Worm (Caenorhabditis elegans): ENCODE data around the gene mrp-3.
A peak's percentile ranks its signal among the peaks of the same experiment; 100 is the strongest.

DNA sequence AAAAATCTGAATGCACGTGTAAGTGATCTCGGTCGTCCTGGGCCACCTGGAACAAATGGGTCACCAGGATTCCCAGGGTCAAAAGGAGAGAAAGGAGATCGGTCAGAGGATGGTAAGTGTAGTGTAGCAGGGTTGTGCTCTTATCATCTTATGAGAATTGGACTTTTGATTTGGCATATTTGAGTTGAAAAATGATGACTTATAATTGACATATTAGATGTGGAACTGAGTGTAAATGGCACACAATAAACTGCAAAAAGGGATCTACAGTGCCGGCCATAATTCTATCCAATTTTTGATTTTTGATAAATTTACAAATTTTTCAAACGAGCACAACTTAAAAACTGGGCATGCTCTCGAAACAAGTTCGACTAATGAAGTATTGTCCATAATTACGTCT, 5.1 kb upstream of the mrp-3 start:
- TF ChIP-seq nhr-11 (tag; optimal IDR thresholded peaks at IDR 0.05) (no peak), unc-130 (tag; optimal IDR thresholded peaks at IDR 0.05) (no peak), efl-1 (optimal IDR thresholded peaks at IDR 0.05) (no peak), efl-1 (GFP tag; optimal IDR thresholded peaks at IDR 0.05 in 1 of 2) (peak in 1 of 2 experiments; percentile 1), ama-1 (optimal IDR thresholded peaks at IDR 0.05) (no peak), hlh-4 (tag; optimal IDR thresholded peaks at IDR 0.05) (no peak), nhr-237 (tag; optimal IDR thresholded peaks at IDR 0.05) (no peak), fos-1 (tag; optimal IDR thresholded peaks at IDR 0.05) (no peak), aly-2 (tag; optimal IDR thresholded peaks at IDR 0.05) (no peak), ztf-4 (tag; optimal IDR thresholded peaks at IDR 0.05) (no peak), snpc-4 (tag; optimal IDR thresholded peaks at IDR 0.05) (no peak), ceh-90 (tag; optimal IDR thresholded peaks at IDR 0.05) (no peak), lin-13 (GFP tag; optimal IDR thresholded peaks at IDR 0.05) (no peak), sptf-1 (tag; optimal IDR thresholded peaks at IDR 0.05) (no peak), nhr-76 (tag; optimal IDR thresholded peaks at IDR 0.05) (no peak)

Measured in whole organism, L1 larva.